Fruit fly (Drosophila melanogaster) whole organism, prepupa: ENCODE measurements around the gene CG43245.

Experiments used
- CG10631 ChIP-seq: fragments of 200-800 bp; sonication (Bioruptor generic); optimal IDR thresholded peaks from 2 replicates; lab custom pipeline; 2016; ENCODE audit warnings: missing biosample characterization, missing genetic modification characterization
- CG10669 ChIP-seq: fragments of 200-800 bp; sonication (Bioruptor generic); optimal IDR thresholded peaks from 3 replicates; lab custom pipeline; 2018; ENCODE audit warnings: missing biosample characterization, mild to moderate bottlenecking, missing genetic modification characterization, moderate library complexity
- CG11294 ChIP-seq: fragments of 200-800 bp; sonication (Bioruptor generic); IDR thresholded peaks from 2 replicates; pipeline ENCODE4 v1.3.6; 2022; ENCODE audit warnings: missing biosample characterization, missing genetic modification characterization
- CG11762 ChIP-seq: fragments of 200-800 bp; sonication (Bioruptor generic); optimal IDR thresholded peaks from 3 replicates; lab custom pipeline; 2016; ENCODE audit warnings: missing biosample characterization, missing genetic modification characterization; ENCODE audit not compliant: insufficient read depth
- CG11902 ChIP-seq: fragments of 200-800 bp; sonication (Bioruptor generic); optimal IDR thresholded peaks from 3 replicates; lab custom pipeline; 2016; ENCODE audit warnings: missing biosample characterization, missing genetic modification characterization
- CG15336 ChIP-seq: fragments of 200-800 bp; sonication (Bioruptor generic); IDR thresholded peaks from 2 replicates; pipeline ENCODE4 v1.3.6; 2022; ENCODE audit warnings: missing biosample characterization, missing genetic modification characterization
- CG1621 ChIP-seq: fragments of 200-800 bp; sonication (Bioruptor generic); optimal IDR thresholded peaks from 3 replicates; lab custom pipeline; 2018; ENCODE audit warnings: missing biosample characterization, mild to moderate bottlenecking, missing genetic modification characterization
- CG3032 ChIP-seq: fragments of 200-800 bp; optimal IDR thresholded peaks from 2 replicates; lab custom pipeline; 2019; ENCODE audit warnings: missing biosample characterization, mild to moderate bottlenecking, missing genetic modification characterization, moderate library complexity
- CG31627 ChIP-seq: fragments of 200-800 bp; sonication (Bioruptor generic); optimal IDR thresholded peaks from 3 replicates; lab custom pipeline; 2016; ENCODE audit warnings: missing biosample characterization, missing genetic modification characterization
- CG3919 ChIP-seq: fragments of 200-800 bp; sonication (Bioruptor generic); optimal IDR thresholded peaks from 3 replicates; lab custom pipeline; 2016; ENCODE audit warnings: missing biosample characterization, missing genetic modification characterization
- CG4318 ChIP-seq: fragments of 200-800 bp; sonication (Bioruptor generic); optimal IDR thresholded peaks from 3 replicates; lab custom pipeline; 2017; ENCODE audit warnings: missing biosample characterization, mild to moderate bottlenecking, missing genetic modification characterization
- CG6163 ChIP-seq: fragments of 200-800 bp; sonication (Bioruptor generic); IDR thresholded peaks from 3 replicates; pipeline ENCODE4 v1.3.6; 2022; ENCODE audit warnings: missing biosample characterization, missing genetic modification characterization
- CG6854 ChIP-seq: fragments of 200-800 bp; sonication (Bioruptor generic); optimal IDR thresholded peaks from 2 replicates; lab custom pipeline; 2017; ENCODE audit warnings: missing biosample characterization, mild to moderate bottlenecking, missing genetic modification characterization
- CG8119 ChIP-seq: fragments of 200-800 bp; sonication (Bioruptor generic); IDR thresholded peaks from 3 replicates; pipeline ENCODE4 v1.3.6; 2022; ENCODE audit warnings: missing biosample characterization, missing genetic modification characterization
- CG8319 ChIP-seq: fragments of 200-800 bp; sonication (Bioruptor generic); optimal IDR thresholded peaks from 3 replicates; lab custom pipeline; 2016; ENCODE audit warnings: missing biosample characterization, missing genetic modification characterization
- CG8632 ChIP-seq: fragments of 200-800 bp; sonication (Bioruptor generic); optimal IDR thresholded peaks from 3 replicates; lab custom pipeline; 2016; ENCODE audit warnings: missing biosample characterization, missing genetic modification characterization
- CG9139 ChIP-seq: fragments of 200-800 bp; sonication (Bioruptor generic); optimal IDR thresholded peaks from 3 replicates; lab custom pipeline; 2017; ENCODE audit warnings: missing biosample characterization, mild to moderate bottlenecking, missing genetic modification characterization
- Eip75B ChIP-seq: fragments of 200-800 bp; sonication (Bioruptor generic); optimal IDR thresholded peaks from 3 replicates; lab custom pipeline; 2016; ENCODE audit warnings: missing biosample characterization, missing genetic modification characterization
- Eip78C ChIP-seq: fragments of 200-800 bp; sonication (Bioruptor generic); peaks from one replicate; lab custom pipeline; 2016; ENCODE audit warnings: missing biosample characterization, missing genetic modification characterization
- Ets21C ChIP-seq: fragments of 200-800 bp; sonication (Bioruptor generic); optimal IDR thresholded peaks from 3 replicates; lab custom pipeline; 2016; ENCODE audit warnings: missing biosample characterization, missing genetic modification characterization
- Ets96B ChIP-seq: fragments of 200-800 bp; optimal IDR thresholded peaks from 2 replicates; lab custom pipeline; 2019; ENCODE audit warnings: missing biosample characterization, mild to moderate bottlenecking, missing genetic modification characterization, moderate library complexity
- Gug ChIP-seq: fragments of 200-800 bp; sonication (Bioruptor generic); IDR thresholded peaks from 2 replicates; pipeline ENCODE4 v1.3.6; 2022; ENCODE audit warnings: missing biosample characterization, missing genetic modification characterization
- Hr39 ChIP-seq: fragments of 200-800 bp; sonication (Bioruptor generic); optimal IDR thresholded peaks from 2 replicates; lab custom pipeline; 2016; ENCODE audit warnings: missing biosample characterization, missing genetic modification characterization
- Hr4 ChIP-seq: fragments of 200-800 bp; sonication (Bioruptor generic); optimal IDR thresholded peaks from 3 replicates; lab custom pipeline; 2016; ENCODE audit warnings: missing biosample characterization, missing genetic modification characterization
- Lpt ChIP-seq: fragments of 200-800 bp; sonication (Bioruptor generic); optimal IDR thresholded peaks from 3 replicates; lab custom pipeline; 2016; ENCODE audit warnings: missing biosample characterization, missing genetic modification characterization
- Met ChIP-seq: fragments of 200-800 bp; sonication (Bioruptor generic); optimal IDR thresholded peaks from 3 replicates; lab custom pipeline; 2016; ENCODE audit warnings: missing biosample characterization, missing genetic modification characterization
- Smox ChIP-seq: fragments of 200-800 bp; sonication (Bioruptor generic); optimal IDR thresholded peaks from 3 replicates; lab custom pipeline; 2016; ENCODE audit warnings: missing biosample characterization, missing genetic modification characterization
- Sox102F ChIP-seq: fragments of 200-800 bp; sonication (Bioruptor generic); optimal IDR thresholded peaks from 2 replicates; lab custom pipeline; 2016; ENCODE audit warnings: missing biosample characterization, mild to moderate bottlenecking, missing genetic modification characterization
- Sox14 ChIP-seq: fragments of 200-800 bp; sonication (Bioruptor generic); optimal IDR thresholded peaks from 3 replicates; lab custom pipeline; 2016; ENCODE audit warnings: missing biosample characterization, missing genetic modification characterization
- Sox15 ChIP-seq: fragments of 200-800 bp; sonication (Bioruptor generic); optimal IDR thresholded peaks from 3 replicates; lab custom pipeline; 2016; ENCODE audit warnings: missing biosample characterization, missing genetic modification characterization
- acj6 ChIP-seq: fragments of 200-800 bp; sonication (Bioruptor generic); optimal IDR thresholded peaks from 3 replicates; lab custom pipeline; 2016; ENCODE audit warnings: missing biosample characterization, missing genetic modification characterization
- cyc ChIP-seq: fragments of 200-800 bp; sonication (Bioruptor generic); optimal IDR thresholded peaks from 3 replicates; lab custom pipeline; 2016; ENCODE audit warnings: missing biosample characterization, missing genetic modification characterization
- dsx ChIP-seq: fragments of 200-800 bp; optimal IDR thresholded peaks from 3 replicates; lab custom pipeline; 2019; ENCODE audit warnings: missing biosample characterization, mild to moderate bottlenecking, missing genetic modification characterization, moderate library complexity; ENCODE audit not compliant: poor library complexity, severe bottlenecking
- eg ChIP-seq: fragments of 200-800 bp; sonication (Bioruptor generic); IDR thresholded peaks from 3 replicates; pipeline ENCODE4 v1.3.6; 2022; ENCODE audit warnings: missing biosample characterization, missing genetic modification characterization
- esn ChIP-seq: fragments of 200-800 bp; sonication (Bioruptor generic); optimal IDR thresholded peaks from 2 replicates; lab custom pipeline; 2016; ENCODE audit warnings: missing biosample characterization, mild to moderate bottlenecking, missing genetic modification characterization, moderate library complexity
- fd59A ChIP-seq: fragments of 200-800 bp; sonication (Bioruptor generic); optimal IDR thresholded peaks from 2 replicates; lab custom pipeline; 2017; ENCODE audit warnings: missing biosample characterization, mild to moderate bottlenecking, missing genetic modification characterization, missing genetic modification reagents
- fd85E ChIP-seq: fragments of 200-800 bp; sonication (Bioruptor generic); optimal IDR thresholded peaks from 3 replicates; lab custom pipeline; 2016; ENCODE audit warnings: missing biosample characterization, missing genetic modification characterization
- fkh ChIP-seq: fragments of 200-800 bp; sonication (Bioruptor generic); optimal IDR thresholded peaks from 3 replicates; lab custom pipeline; 2017; ENCODE audit warnings: missing biosample characterization, mild to moderate bottlenecking, missing genetic modification characterization, moderate library complexity
- lz ChIP-seq: fragments of 200-800 bp; sonication (Bioruptor generic); optimal IDR thresholded peaks from 3 replicates; lab custom pipeline; 2016; ENCODE audit warnings: missing biosample characterization, missing genetic modification characterization
- net ChIP-seq: fragments of 200-800 bp; sonication (Bioruptor generic); optimal IDR thresholded peaks from 3 replicates; lab custom pipeline; 2016; ENCODE audit warnings: missing biosample characterization, missing genetic modification characterization
- salr ChIP-seq, 2 experiments: fragments of 200-800 bp; sonication (Bioruptor generic); optimal IDR thresholded peaks; 3 replicates each; lab custom pipeline; 2016 to 2018; ENCODE audit warnings: missing biosample characterization in 2 of 2, missing genetic modification characterization in 2 of 2, mild to moderate bottlenecking in 1 of 2
- spab ChIP-seq: fragments of 200-800 bp; sonication (Bioruptor generic); optimal IDR thresholded peaks from 2 replicates; lab custom pipeline; 2017; ENCODE audit warnings: missing biosample characterization, mild to moderate bottlenecking, missing genetic modification characterization, missing genetic modification reagents
- ss ChIP-seq, 2 experiments: fragments of 200-800 bp; sonication (Bioruptor generic); optimal IDR thresholded peaks; 2 replicates in 1 of 2; 3 replicates in 1 of 2; lab custom pipeline; 2017 to 2018; ENCODE audit warnings: mild to moderate bottlenecking in 2 of 2, missing biosample characterization in 2 of 2, missing genetic modification characterization in 2 of 2, moderate library complexity in 1 of 2
- svp ChIP-seq: fragments of 200-800 bp; sonication (Bioruptor generic); peaks from one replicate; lab custom pipeline; 2016; ENCODE audit warnings: missing biosample characterization, missing genetic modification characterization
- vri ChIP-seq: fragments of 200-800 bp; sonication (Bioruptor generic); optimal IDR thresholded peaks from 3 replicates; lab custom pipeline; 2016; ENCODE audit warnings: missing biosample characterization, mild to moderate bottlenecking, missing genetic modification characterization

CG43245 gene

DNA sequence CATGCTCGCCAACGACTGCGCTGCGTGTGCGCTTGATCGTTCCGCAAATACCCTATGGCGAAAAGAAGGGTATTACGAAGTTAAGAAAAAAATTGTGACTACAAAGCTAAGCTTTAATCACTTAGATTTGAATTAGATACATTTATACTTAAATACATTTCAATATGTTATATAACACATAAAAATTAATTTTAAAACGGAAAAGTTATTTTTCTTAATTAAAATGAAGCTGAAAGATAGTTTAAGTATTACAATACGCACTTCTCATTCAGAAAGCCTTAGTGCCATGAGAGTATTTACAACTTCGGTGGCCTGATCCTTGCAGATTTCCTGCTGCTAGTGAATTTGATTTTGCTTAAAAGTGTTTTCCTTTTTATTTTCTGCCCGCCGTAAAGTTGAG, 31.0 kb upstream of the CG43245 start (continued):
- peak; percentile 50 for TF ChIP-seq dsx (GFP tag; lab: Kevin White, UChicago)
- peak; percentile 44 for TF ChIP-seq net
- TF ChIP-seq Sox102F, result peak; percentile 29
- peak; percentile 68 for TF ChIP-seq svp
- peak; percentile 78 for TF ChIP-seq CG10631 (GFP tag; lab: Kevin White, UChicago)
- TF ChIP-seq Sox15 (GFP tag; lab: Kevin White, UChicago), result peak; percentile 34
- no peak for TF ChIP-seq ss (GFP tag; optimal IDR thresholded peaks at IDR 0.05; lab: Kevin White, UChicago)
- 0 out of 3 replicates have a peak, but pooled peaks have one; percentile 25 for TF ChIP-seq eg (GFP tag; lab: Robert Waterston, UW)
- peak; percentile 25 for TF ChIP-seq CG1621 (tag; lab: Kevin White, UChicago)
- TF ChIP-seq Smox (GFP tag; lab: Kevin White, UChicago), result peak; percentile 41
- peak; percentile 16 for TF ChIP-seq vri
- peak; percentile 59 for TF ChIP-seq CG8632
- TF ChIP-seq CG11294 (GFP tag; lab: Robert Waterston, UW), result no peak; the same call in 1 of the 2 replicates
- TF ChIP-seq fd85E, result no peak
- TF ChIP-seq lz (GFP tag; lab: Kevin White, UChicago), result peak; percentile 37

DNA sequence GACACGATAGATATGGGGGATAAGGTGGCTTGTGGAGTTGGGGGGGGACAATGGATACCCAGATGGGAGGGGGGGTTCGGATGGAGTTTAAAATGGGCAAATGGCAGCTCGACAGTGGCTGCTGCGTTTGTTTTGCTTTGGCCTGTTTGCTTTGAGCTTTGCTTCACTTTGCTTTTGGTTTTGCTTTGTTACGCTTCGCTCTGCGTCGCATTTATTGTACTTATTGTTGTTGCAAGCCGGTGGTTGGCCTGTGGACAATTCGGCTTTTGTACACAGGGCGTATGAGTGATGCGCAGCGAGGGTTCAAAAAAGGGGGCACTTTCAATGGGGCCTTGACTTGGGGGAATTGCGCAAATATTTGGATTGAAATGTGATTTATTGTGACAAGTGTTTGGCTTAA, 30.6 kb upstream of the CG43245 start:
- no peak for TF ChIP-seq net
- TF ChIP-seq CG31627 (GFP tag; lab: Kevin White, UChicago), result no peak
- TF ChIP-seq CG6163 (GFP tag; lab: Robert Waterston, UW), result peak; percentile 58
- no peak for TF ChIP-seq CG8319 (GFP tag; lab: Kevin White, UChicago)
- TF ChIP-seq fkh, result peak; percentile 44
- TF ChIP-seq, all 60 proteins: peak for 2

DNA sequence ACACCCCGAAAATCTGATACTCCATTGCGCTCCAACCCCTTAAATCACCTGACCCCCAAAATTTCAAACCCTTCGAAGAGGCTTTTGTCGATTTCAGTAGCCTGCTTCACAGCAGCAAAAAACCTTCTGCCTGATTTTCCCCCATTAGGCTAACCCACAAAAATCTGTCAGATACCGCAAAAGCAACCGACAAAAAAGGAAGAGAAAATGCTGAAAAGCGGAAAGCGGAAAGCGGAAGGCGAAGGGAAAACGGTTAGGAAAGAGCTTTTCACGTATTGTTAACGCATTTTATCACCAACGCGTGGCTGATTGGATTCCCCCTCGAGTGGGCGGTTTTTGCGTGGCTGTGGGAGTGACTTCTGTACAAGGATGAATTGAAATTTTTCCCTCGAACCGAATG, 29.5 kb upstream of the CG43245 start:
- no peak for TF ChIP-seq CG11902
- TF ChIP-seq Sox15 (GFP tag; lab: Kevin White, UChicago), result no peak
- no peak for TF ChIP-seq Eip75B (GFP tag; lab: Kevin White, UChicago)
- peak; percentile 33 for TF ChIP-seq Eip78C (GFP tag; lab: Kevin White, UChicago)
- no peak for TF ChIP-seq esn (GFP tag; lab: Kevin White, UChicago)
- TF ChIP-seq, all 60 proteins: peak for 1

DNA sequence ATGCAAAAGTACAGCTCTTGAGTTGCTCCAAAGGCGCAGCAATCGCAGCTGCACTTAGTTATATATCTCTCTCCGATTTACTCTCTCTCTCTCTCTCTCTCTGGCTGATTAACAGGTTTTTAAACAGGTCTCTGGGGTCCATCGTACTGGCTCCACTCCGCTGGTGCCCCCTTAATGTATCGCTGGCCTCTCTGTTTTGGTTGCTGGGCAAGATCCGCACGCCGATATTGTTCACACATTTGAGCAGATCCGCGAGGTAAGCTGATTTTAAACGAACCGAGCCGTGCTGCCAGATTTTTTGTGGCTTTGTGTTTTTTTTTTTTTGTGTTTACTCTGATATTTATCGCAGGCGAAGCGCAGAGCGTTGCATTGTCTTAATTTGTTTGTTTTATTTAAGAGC, 28.9 kb upstream of the CG43245 start:
- TF ChIP-seq cyc (GFP tag; lab: Kevin White, UChicago), result no peak
- TF ChIP-seq CG8632, result peak; percentile 12
- no peak for TF ChIP-seq CG10631 (GFP tag; lab: Kevin White, UChicago)
- no peak for TF ChIP-seq CG11294 (GFP tag; lab: Robert Waterston, UW)
- TF ChIP-seq vri, result peak; percentile 29
- peak; percentile 44 for TF ChIP-seq Sox14 (GFP tag; lab: Kevin White, UChicago)
- TF ChIP-seq Lpt (GFP tag; lab: Kevin White, UChicago), result peak; percentile 66
- TF ChIP-seq Gug, result no peak
- TF ChIP-seq CG10669 (GFP tag; lab: Kevin White, UChicago), result no peak
- peak; percentile 53; the same call in 2 of the 3 replicates for TF ChIP-seq CG8119
- no peak for TF ChIP-seq acj6
- peak; percentile 37; the same call in 1 of the 2 replicates for TF ChIP-seq CG15336 (GFP tag; lab: Robert Waterston, UW)
- TF ChIP-seq Hr39, result no peak
- peak; percentile 5 for TF ChIP-seq CG9139 (GFP tag; lab: Kevin White, UChicago)
- TF ChIP-seq CG11762 (GFP tag; lab: Kevin White, UChicago), result no peak
- peak; percentile 3 for TF ChIP-seq fd85E
- TF ChIP-seq CG3919 (GFP tag; lab: Kevin White, UChicago), result no peak
- peak; percentile 75 for TF ChIP-seq CG6854 (GFP tag; lab: Kevin White, UChicago)
- TF ChIP-seq CG4318 (GFP tag; lab: Kevin White, UChicago), result no peak
- peak; percentile 72 for TF ChIP-seq CG6163 (GFP tag; lab: Robert Waterston, UW)
- peak; percentile 22 for TF ChIP-seq spab
- TF ChIP-seq fd59A (GFP tag; lab: Kevin White, UChicago), result no peak
- peak; percentile 0 for TF ChIP-seq Ets96B
- no peak for TF ChIP-seq Ets21C (GFP tag; lab: Kevin White, UChicago)
- no peak for TF ChIP-seq Hr4 (GFP tag; lab: Kevin White, UChicago)
- TF ChIP-seq CG31627 (GFP tag; lab: Kevin White, UChicago), result no peak
- peak; percentile 65 for TF ChIP-seq Sox102F
- no peak for TF ChIP-seq salr (GFP tag; optimal IDR thresholded peaks at IDR 0.05; lab: Kevin White, UChicago)
- TF ChIP-seq esn (GFP tag; lab: Kevin White, UChicago), result no peak
- TF ChIP-seq CG3032 (tag; lab: Kevin White, UChicago), result no peak
- peak; percentile 14 for TF ChIP-seq Met (GFP tag; lab: Kevin White, UChicago)
- TF ChIP-seq svp, result peak; percentile 95
